Fruit fly (Drosophila melanogaster) whole organism, embryonic: ENCODE measurements around the gene CG13829.

Source experiments
- ATbp ChIP-seq: fragments of 200-800 bp; sonication (Bioruptor generic); optimal IDR thresholded peaks from 2 replicates; lab custom pipeline; 2017; ENCODE audit warnings: missing biosample characterization, mild to moderate bottlenecking, missing genetic modification characterization, missing genetic modification reagents
- Blimp-1 ChIP-seq: fragments of 200-800 bp; sonication (Bioruptor generic); optimal IDR thresholded peaks from 3 replicates; lab custom pipeline; 2018; ENCODE audit warnings: missing biosample characterization, missing genetic modification characterization, mild to moderate bottlenecking, moderate library complexity, missing genetic modification reagents
- CG12071 ChIP-seq: fragments of 200-800 bp; sonication (Bioruptor generic); optimal IDR thresholded peaks from 3 replicates; lab custom pipeline; 2018; ENCODE audit warnings: missing biosample characterization, mild to moderate bottlenecking, missing genetic modification characterization
- CG12236 ChIP-seq: fragments of 200-800 bp; sonication (Bioruptor generic); optimal IDR thresholded peaks from 2 replicates; lab custom pipeline; 2016; ENCODE audit warnings: missing biosample characterization, missing genetic modification characterization
- CG17186 ChIP-seq: fragments of 200-800 bp; sonication (Bioruptor generic); optimal IDR thresholded peaks from 3 replicates; lab custom pipeline; 2017; ENCODE audit warnings: missing biosample characterization, missing genetic modification reagents, missing genetic modification characterization
- CG17612 ChIP-seq: fragments of 200-800 bp; sonication (Bioruptor generic); IDR thresholded peaks from 2 replicates; pipeline ENCODE4 v1.3.6; 2022; ENCODE audit warnings: missing biosample characterization, missing genetic modification characterization
- CG17802 ChIP-seq: fragments of 200-800 bp; sonication (Bioruptor generic); optimal IDR thresholded peaks from 2 replicates; lab custom pipeline; 2018; ENCODE audit warnings: missing biosample characterization, mild to moderate bottlenecking, missing genetic modification characterization, moderate library complexity
- CG18011 ChIP-seq: fragments of 200-800 bp; sonication (Bioruptor generic); optimal IDR thresholded peaks from 2 replicates; lab custom pipeline; 2017; ENCODE audit warnings: missing biosample characterization, missing genetic modification characterization, mild to moderate bottlenecking, moderate library complexity, missing genotype
- CG33213 ChIP-seq: fragments of 200-800 bp; sonication (Bioruptor generic); optimal IDR thresholded peaks from 3 replicates; lab custom pipeline; 2016; ENCODE audit warnings: missing biosample characterization, missing genetic modification characterization
- CG42726 ChIP-seq: fragments of 200-800 bp; sonication (Bioruptor generic); IDR thresholded peaks from 2 replicates; pipeline ENCODE4 v1.3.6; 2022; ENCODE audit warnings: missing biosample characterization, missing genetic modification characterization; ENCODE audit not compliant: partially characterized antibody
- CG5245 ChIP-seq: fragments of 200-800 bp; sonication (Bioruptor generic); optimal IDR thresholded peaks from 3 replicates; lab custom pipeline; 2016; ENCODE audit warnings: missing biosample characterization, missing genetic modification characterization
- CG7271 ChIP-seq: fragments of 200-800 bp; sonication (Bioruptor generic); optimal IDR thresholded peaks from 2 replicates; lab custom pipeline; 2018; ENCODE audit warnings: missing biosample characterization, mild to moderate bottlenecking, missing genetic modification characterization, moderate library complexity
- CG7963 ChIP-seq: fragments of 200-800 bp; sonication (Bioruptor generic); IDR thresholded peaks from 3 replicates; pipeline ENCODE4 v1.3.6; 2022; ENCODE audit warnings: missing biosample characterization, missing genetic modification characterization; ENCODE audit not compliant: partially characterized antibody
- CrebB ChIP-seq: fragments of 200-800 bp; sonication (Bioruptor generic); optimal IDR thresholded peaks from 3 replicates; lab custom pipeline; 2018; ENCODE audit warnings: missing biosample characterization, mild to moderate bottlenecking, missing genetic modification characterization
- D19B ChIP-seq: fragments of 200-800 bp; sonication (Bioruptor generic); optimal IDR thresholded peaks from 2 replicates; lab custom pipeline; 2017; ENCODE audit warnings: missing biosample characterization, mild to moderate bottlenecking, missing genetic modification characterization
- Dbx ChIP-seq: fragments of 200-800 bp; sonication (Bioruptor generic); IDR thresholded peaks from 3 replicates; pipeline ENCODE4 v1.3.6; 2022; ENCODE audit warnings: missing biosample characterization, missing genetic modification characterization
- Dfd ChIP-seq, 2 experiments: fragments of >200 bp; optimal IDR thresholded peaks; 2 replicates each; lab custom pipeline; 2017; ENCODE audit warnings: missing biosample characterization in 2 of 2, missing genetic modification characterization in 2 of 2
- Dip2 ChIP-seq: fragments of 200-800 bp; sonication (Bioruptor generic); IDR thresholded peaks from 2 replicates; pipeline ENCODE4 v1.3.6; 2022; ENCODE audit warnings: missing biosample characterization, missing genetic modification characterization
- E2f1 ChIP-seq: fragments of 200-800 bp; sonication (Bioruptor generic); IDR thresholded peaks from 2 replicates; pipeline ENCODE4 v1.3.6; 2022; ENCODE audit warnings: missing biosample characterization, missing genetic modification characterization
- ERR ChIP-seq: fragments of 200-800 bp; sonication (Bioruptor generic); optimal IDR thresholded peaks from 2 replicates; lab custom pipeline; 2016; ENCODE audit warnings: missing biosample characterization, missing genetic modification characterization
- Hr3 ChIP-seq: fragments of 200-800 bp; sonication (Bioruptor generic); optimal IDR thresholded peaks from 3 replicates; lab custom pipeline; 2016; ENCODE audit warnings: missing biosample characterization, missing genetic modification characterization
- Hsf ChIP-seq: fragments of 200-800 bp; sonication (Bioruptor generic); optimal IDR thresholded peaks from 3 replicates; lab custom pipeline; 2016; ENCODE audit warnings: missing biosample characterization, missing genetic modification characterization
- Mad ChIP-seq: fragments of 200-800 bp; sonication (Bioruptor generic); optimal IDR thresholded peaks from 2 replicates; lab custom pipeline; 2016; ENCODE audit warnings: missing biosample characterization, missing genetic modification characterization
- Mrtf ChIP-seq: fragments of 200-800 bp; sonication (Bioruptor generic); IDR thresholded peaks from 3 replicates; pipeline ENCODE4 v1.3.6; 2022; ENCODE audit warnings: missing biosample characterization, missing genetic modification characterization
- Nf-YA ChIP-seq: fragments of 200-800 bp; sonication (Bioruptor generic); IDR thresholded peaks from 2 replicates; pipeline ENCODE4 v1.3.6; 2022; ENCODE audit warnings: missing biosample characterization, missing genetic modification characterization
- Vsx1 ChIP-seq: fragments of 200-800 bp; sonication (Bioruptor generic); optimal IDR thresholded peaks from 2 replicates; lab custom pipeline; 2017; ENCODE audit warnings: missing biosample characterization, mild to moderate bottlenecking, missing genetic modification characterization, missing genetic modification reagents
- Xbp1 ChIP-seq: fragments of 200-800 bp; sonication (Bioruptor generic); optimal IDR thresholded peaks from 3 replicates; lab custom pipeline; 2016; ENCODE audit warnings: missing biosample characterization, mild to moderate bottlenecking, missing genetic modification characterization
- bowl ChIP-seq: fragments of 200-800 bp; sonication (Bioruptor generic); IDR thresholded peaks from 2 replicates; pipeline ENCODE4 v1.3.6; 2022; ENCODE audit warnings: missing biosample characterization, missing genetic modification characterization
- chinmo ChIP-seq: fragments of 200-800 bp; sonication (Bioruptor generic); IDR thresholded peaks from 4 replicates; pipeline ENCODE4 v1.3.6; 2022; ENCODE audit warnings: missing biosample characterization, missing genetic modification characterization; ENCODE audit not compliant: partially characterized antibody
- chn ChIP-seq: fragments of 200-800 bp; sonication (Bioruptor generic); optimal IDR thresholded peaks from 2 replicates; lab custom pipeline; 2016; ENCODE audit warnings: missing biosample characterization, missing genetic modification characterization
- fd3F ChIP-seq: fragments of 200-800 bp; sonication (Bioruptor generic); optimal IDR thresholded peaks from 2 replicates; lab custom pipeline; 2018; ENCODE audit warnings: missing biosample characterization, mild to moderate bottlenecking, missing genetic modification characterization, moderate library complexity
- hbn ChIP-seq: fragments of 200-800 bp; sonication (Bioruptor generic); IDR thresholded peaks from 2 replicates; pipeline ENCODE4 v1.3.6; 2022; ENCODE audit warnings: missing biosample characterization, missing genetic modification characterization; ENCODE audit not compliant: partially characterized antibody
- kay ChIP-seq: fragments of 200-800 bp; sonication (Bioruptor generic); optimal IDR thresholded peaks from 2 replicates; lab custom pipeline; 2016; ENCODE audit warnings: missing biosample characterization, missing genetic modification characterization
- kni ChIP-seq: fragments of 200-800 bp; sonication (Bioruptor generic); optimal IDR thresholded peaks from 3 replicates; lab custom pipeline; 2017; ENCODE audit warnings: mild to moderate bottlenecking, missing biosample characterization, missing genetic modification reagents, missing genetic modification characterization
- lov ChIP-seq, 2 experiments: fragments of 200-800 bp in 1 of 2; fragments of >200 bp in 1 of 2; sonication (Bioruptor generic) in 1 of 2; IDR thresholded peaks in 1 of 2; optimal IDR thresholded peaks in 1 of 2; 2 replicates in 1 of 2; 3 replicates in 1 of 2; pipeline versions ENCODE4 v1.3.6 to Lab custom; 2017 to 2022; ENCODE audit warnings: missing biosample characterization in 1 of 2, missing genetic modification characterization in 1 of 2
- luna ChIP-seq: fragments of 200-800 bp; sonication (Bioruptor generic); optimal IDR thresholded peaks from 2 replicates; lab custom pipeline; 2016; ENCODE audit warnings: missing biosample characterization, missing genetic modification characterization
- p53 ChIP-seq: fragments of 200-800 bp; sonication (Bioruptor generic); optimal IDR thresholded peaks from 2 replicates; lab custom pipeline; 2016; ENCODE audit warnings: missing biosample characterization, missing genetic modification characterization
- peb ChIP-seq: fragments of 200-800 bp; sonication (Bioruptor generic); IDR thresholded peaks from 2 replicates; pipeline ENCODE4 v1.3.6; 2022; ENCODE audit warnings: missing biosample characterization, missing genetic modification characterization
- pfk ChIP-seq: fragments of 200-800 bp; sonication (Bioruptor generic); optimal IDR thresholded peaks from 2 replicates; lab custom pipeline; 2018; ENCODE audit warnings: missing biosample characterization, mild to moderate bottlenecking, missing genetic modification characterization, moderate library complexity
- psq ChIP-seq: fragments of 200-800 bp; sonication (Bioruptor generic); optimal IDR thresholded peaks from 2 replicates; lab custom pipeline; 2017; ENCODE audit warnings: missing biosample characterization, missing genetic modification characterization
- sisA ChIP-seq: fragments of 200-800 bp; sonication (Bioruptor generic); IDR thresholded peaks from 2 replicates; pipeline ENCODE4 v1.3.6; 2022; ENCODE audit warnings: missing biosample characterization, missing genetic modification characterization
- slbo ChIP-seq: fragments of 200-800 bp; sonication (Bioruptor generic); IDR thresholded peaks from 2 replicates; pipeline ENCODE4 v1.3.6; 2022; ENCODE audit warnings: missing biosample characterization, missing genetic modification characterization
- sr ChIP-seq: fragments of 200-800 bp; sonication (Bioruptor generic); IDR thresholded peaks from 3 replicates; pipeline ENCODE4 v1.3.6; 2022; ENCODE audit warnings: missing biosample characterization, missing genetic modification characterization
- ssp ChIP-seq: fragments of 200-800 bp; sonication (Bioruptor generic); IDR thresholded peaks from 2 replicates; pipeline ENCODE4 v1.3.6; 2022; ENCODE audit warnings: missing biosample characterization, missing genetic modification characterization
- sug ChIP-seq: fragments of 200-800 bp; optimal IDR thresholded peaks from 2 replicates; lab custom pipeline; 2019; ENCODE audit warnings: missing biosample characterization, mild to moderate bottlenecking, missing genetic modification characterization, moderate library complexity
- toy ChIP-seq: fragments of 200-800 bp; sonication (Bioruptor generic); IDR thresholded peaks from 2 replicates; pipeline ENCODE4 v1.3.6; 2022; ENCODE audit warnings: missing biosample characterization, missing genetic modification characterization
- vvl ChIP-seq: fragments of 200-800 bp; sonication (Bioruptor generic); IDR thresholded peaks from 2 replicates; pipeline ENCODE4 v1.3.6; 2022; ENCODE audit warnings: missing biosample characterization, missing genetic modification characterization
- wdn ChIP-seq: fragments of 200-800 bp; sonication (Bioruptor generic); IDR thresholded peaks from 2 replicates; pipeline ENCODE4 v1.3.6; 2022; ENCODE audit warnings: missing biosample characterization, missing genetic modification characterization
- wek ChIP-seq: fragments of 200-800 bp; sonication (Bioruptor generic); optimal IDR thresholded peaks from 3 replicates; lab custom pipeline; 2018; ENCODE audit warnings: missing biosample characterization, mild to moderate bottlenecking, missing genetic modification characterization, moderate library complexity
- zen2 ChIP-seq: fragments of 200-800 bp; sonication (Bioruptor generic); IDR thresholded peaks from 3 replicates; pipeline ENCODE4 v1.3.6; 2022; ENCODE audit warnings: missing biosample characterization, missing genetic modification characterization; ENCODE audit not compliant: partially characterized antibody

Gene CG13829

dm6 chr3R:23175376-23175775 is 14.2 kb upstream of the CG13829 start (continued):
- TF ChIP-seq Blimp-1 (GFP tag; lab: Kevin White, UChicago) = peak; percentile 93
- peak; percentile 98 for TF ChIP-seq vvl
- no peak for TF ChIP-seq lov (optimal IDR thresholded peaks at IDR 0.05; lab: Kevin White, UChicago)
- peak; percentile 89 for TF ChIP-seq lov (GFP tag; IDR thresholded peaks at IDR 0.05; lab: Robert Waterston, UW)
- peak; percentile 66 for TF ChIP-seq sr
- peak; percentile 85 for TF ChIP-seq E2f1 (GFP tag; lab: Robert Waterston, UW)
- TF ChIP-seq hbn (GFP tag; lab: Robert Waterston, UW) = no peak
- peak; percentile 73 for TF ChIP-seq CG12071 (GFP tag; lab: Kevin White, UChicago)
- TF ChIP-seq zen2 = no peak
- TF ChIP-seq bowl = peak; percentile 76
- TF ChIP-seq CG5245 (GFP tag; lab: Kevin White, UChicago) = peak; percentile 90
- TF ChIP-seq sisA = peak; percentile 92
- peak; percentile 82 for TF ChIP-seq ssp (GFP tag; lab: Robert Waterston, UW)
- no peak for TF ChIP-seq CG7963 (GFP tag; lab: Robert Waterston, UW)
- TF ChIP-seq chn (GFP tag; lab: Kevin White, UChicago) = peak; percentile 92
- peak; percentile 70 for TF ChIP-seq CG17612 (GFP tag; lab: Robert Waterston, UW)
- TF ChIP-seq Hr3 = peak; percentile 93
- no peak for TF ChIP-seq chinmo
- TF ChIP-seq Dfd (GFP tag; optimal IDR thresholded peaks at IDR 0.05; lab: Kevin White, UChicago) = no peak
- peak; percentile 66; the same call in 2 of the 3 replicates for TF ChIP-seq Dbx
- peak; percentile 64 for TF ChIP-seq psq (GFP tag; lab: Kevin White, UChicago)
- TF ChIP-seq CG12236 = peak; percentile 87
- peak; percentile 79 for TF ChIP-seq CrebB (tag; lab: Kevin White, UChicago)
- peak; percentile 84 for TF ChIP-seq CG33213 (GFP tag; lab: Kevin White, UChicago)
- peak; percentile 76 for TF ChIP-seq Mad (GFP tag; lab: Kevin White, UChicago)
- TF ChIP-seq Xbp1 = peak; percentile 92
- peak; percentile 80 for TF ChIP-seq wek
- TF ChIP-seq toy = peak; percentile 51; the same call in 1 of the 2 replicates
- no peak for TF ChIP-seq CG42726 (GFP tag; lab: Robert Waterston, UW)
- peak; percentile 90 for TF ChIP-seq ATbp
- TF ChIP-seq ERR (GFP tag; lab: Kevin White, UChicago) = peak; percentile 83
- TF ChIP-seq sug (tag; lab: Kevin White, UChicago) = peak; percentile 40
- TF ChIP-seq wdn (GFP tag; lab: Robert Waterston, UW) = peak; percentile 61; the same call in 1 of the 2 replicates
- TF ChIP-seq Mrtf (GFP tag; lab: Robert Waterston, UW) = peak; percentile 84
- peak; percentile 70 for TF ChIP-seq CG17802 (tag; lab: Kevin White, UChicago)
- peak; percentile 53 for TF ChIP-seq CG18011 (GFP tag; lab: Kevin White, UChicago)
- peak; percentile 7 for TF ChIP-seq kni (GFP tag; lab: Kevin White, UChicago)
- peak; percentile 83 for TF ChIP-seq kay (GFP tag; lab: Kevin White, UChicago)
- peak; percentile 94 for TF ChIP-seq Hsf (GFP tag; lab: Kevin White, UChicago)
- peak; percentile 91 for TF ChIP-seq Nf-YA
- peak; percentile 78 for TF ChIP-seq CG7271 (tag; lab: Kevin White, UChicago)
- TF ChIP-seq peb (GFP tag; lab: Robert Waterston, UW) = peak; percentile 81
- no peak for TF ChIP-seq Dip2 (GFP tag; lab: Robert Waterston, UW)
- no peak for TF ChIP-seq pfk (GFP tag; lab: Kevin White, UChicago)
- peak; percentile 87 for TF ChIP-seq slbo (GFP tag; lab: Robert Waterston, UW)
- TF ChIP-seq fd3F (GFP tag; lab: Kevin White, UChicago) = peak; percentile 52
- peak; percentile 73 for TF ChIP-seq p53 (GFP tag; lab: Kevin White, UChicago)
- TF ChIP-seq D19B = peak; percentile 65
- TF ChIP-seq Vsx1 (GFP tag; lab: Kevin White, UChicago) = peak; percentile 76
- TF ChIP-seq luna (GFP tag; lab: Kevin White, UChicago) = peak; percentile 61
- TF ChIP-seq CG17186 (GFP tag; lab: Kevin White, UChicago) = peak; percentile 40
